Fruit fly (Drosophila melanogaster) whole organism, prepupa: Measurements from ENCODE around the gene Nuak.

ENCODE experiments used
- Blimp-1 ChIP-seq: fragments of 200-800 bp; sonication (Bioruptor generic); optimal IDR thresholded peaks from 3 replicates; lab custom pipeline; 2017; ENCODE audit warnings: missing biosample characterization, missing genetic modification characterization, mild to moderate bottlenecking, moderate library complexity, missing genetic modification reagents
- CG10631 ChIP-seq: fragments of 200-800 bp; sonication (Bioruptor generic); optimal IDR thresholded peaks from 2 replicates; lab custom pipeline; 2016; ENCODE audit warnings: missing biosample characterization, missing genetic modification characterization
- CG10669 ChIP-seq: fragments of 200-800 bp; sonication (Bioruptor generic); optimal IDR thresholded peaks from 3 replicates; lab custom pipeline; 2018; ENCODE audit warnings: missing biosample characterization, mild to moderate bottlenecking, missing genetic modification characterization, moderate library complexity
- CG11294 ChIP-seq: fragments of 200-800 bp; sonication (Bioruptor generic); IDR thresholded peaks from 2 replicates; pipeline ENCODE4 v1.3.6; 2022; ENCODE audit warnings: missing biosample characterization, missing genetic modification characterization
- CG11762 ChIP-seq: fragments of 200-800 bp; sonication (Bioruptor generic); optimal IDR thresholded peaks from 3 replicates; lab custom pipeline; 2016; ENCODE audit warnings: missing biosample characterization, missing genetic modification characterization; ENCODE audit not compliant: insufficient read depth
- CG15336 ChIP-seq: fragments of 200-800 bp; sonication (Bioruptor generic); IDR thresholded peaks from 2 replicates; pipeline ENCODE4 v1.3.6; 2022; ENCODE audit warnings: missing biosample characterization, missing genetic modification characterization
- CG1621 ChIP-seq: fragments of 200-800 bp; sonication (Bioruptor generic); optimal IDR thresholded peaks from 3 replicates; lab custom pipeline; 2018; ENCODE audit warnings: missing biosample characterization, mild to moderate bottlenecking, missing genetic modification characterization
- CG16779 ChIP-seq: fragments of 200-800 bp; sonication (Bioruptor generic); optimal IDR thresholded peaks from 3 replicates; lab custom pipeline; 2017; ENCODE audit warnings: missing biosample characterization, mild to moderate bottlenecking, missing genetic modification characterization
- CG31627 ChIP-seq: fragments of 200-800 bp; sonication (Bioruptor generic); optimal IDR thresholded peaks from 3 replicates; lab custom pipeline; 2016; ENCODE audit warnings: missing biosample characterization, missing genetic modification characterization
- CG32006 ChIP-seq: fragments of 200-800 bp; sonication (Bioruptor generic); optimal IDR thresholded peaks from 3 replicates; lab custom pipeline; 2017; ENCODE audit warnings: missing biosample characterization, mild to moderate bottlenecking, missing genetic modification characterization
- CG34406 ChIP-seq: fragments of 200-800 bp; sonication (Bioruptor generic); optimal IDR thresholded peaks from 3 replicates; lab custom pipeline; 2016; ENCODE audit warnings: missing biosample characterization, missing genetic modification characterization
- CG3919 ChIP-seq: fragments of 200-800 bp; sonication (Bioruptor generic); optimal IDR thresholded peaks from 3 replicates; lab custom pipeline; 2016; ENCODE audit warnings: missing biosample characterization, missing genetic modification characterization
- CG4318 ChIP-seq: fragments of 200-800 bp; sonication (Bioruptor generic); optimal IDR thresholded peaks from 3 replicates; lab custom pipeline; 2017; ENCODE audit warnings: missing biosample characterization, mild to moderate bottlenecking, missing genetic modification characterization
- CG6163 ChIP-seq: fragments of 200-800 bp; sonication (Bioruptor generic); IDR thresholded peaks from 3 replicates; pipeline ENCODE4 v1.3.6; 2022; ENCODE audit warnings: missing biosample characterization, missing genetic modification characterization
- CG6276 ChIP-seq: fragments of 200-800 bp; sonication (Bioruptor generic); optimal IDR thresholded peaks from 2 replicates; lab custom pipeline; 2017; ENCODE audit warnings: missing biosample characterization, mild to moderate bottlenecking, missing genetic modification characterization
- CG6792 ChIP-seq: fragments of 200-800 bp; sonication (Bioruptor generic); optimal IDR thresholded peaks from 3 replicates; lab custom pipeline; 2016; ENCODE audit warnings: missing biosample characterization, missing genetic modification characterization
- CG6808 ChIP-seq: fragments of 200-800 bp; sonication (Bioruptor generic); optimal IDR thresholded peaks from 3 replicates; lab custom pipeline; 2017; ENCODE audit warnings: missing biosample characterization, missing genetic modification characterization, mild to moderate bottlenecking, moderate library complexity, missing genetic modification reagents
- CG6854 ChIP-seq: fragments of 200-800 bp; sonication (Bioruptor generic); optimal IDR thresholded peaks from 2 replicates; lab custom pipeline; 2017; ENCODE audit warnings: missing biosample characterization, mild to moderate bottlenecking, missing genetic modification characterization
- CG7368 ChIP-seq: fragments of 200-800 bp; sonication (Bioruptor generic); optimal IDR thresholded peaks from 3 replicates; lab custom pipeline; 2016; ENCODE audit warnings: missing biosample characterization, missing genetic modification characterization
- CG8119 ChIP-seq: fragments of 200-800 bp; sonication (Bioruptor generic); IDR thresholded peaks from 3 replicates; pipeline ENCODE4 v1.3.6; 2022; ENCODE audit warnings: missing biosample characterization, missing genetic modification characterization
- CG8319 ChIP-seq: fragments of 200-800 bp; sonication (Bioruptor generic); optimal IDR thresholded peaks from 3 replicates; lab custom pipeline; 2016; ENCODE audit warnings: missing biosample characterization, missing genetic modification characterization
- CG9139 ChIP-seq: fragments of 200-800 bp; sonication (Bioruptor generic); optimal IDR thresholded peaks from 3 replicates; lab custom pipeline; 2017; ENCODE audit warnings: missing biosample characterization, mild to moderate bottlenecking, missing genetic modification characterization
- Eip78C ChIP-seq: fragments of 200-800 bp; sonication (Bioruptor generic); peaks from one replicate; lab custom pipeline; 2016; ENCODE audit warnings: missing biosample characterization, missing genetic modification characterization
- Eip93F ChIP-seq: fragments of 200-800 bp; sonication (Bioruptor generic); optimal IDR thresholded peaks from 2 replicates; lab custom pipeline; 2016; ENCODE audit warnings: missing biosample characterization, mild to moderate bottlenecking, missing genetic modification characterization
- Ets21C ChIP-seq: fragments of 200-800 bp; sonication (Bioruptor generic); optimal IDR thresholded peaks from 3 replicates; lab custom pipeline; 2016; ENCODE audit warnings: missing biosample characterization, missing genetic modification characterization
- Ets96B ChIP-seq: fragments of 200-800 bp; optimal IDR thresholded peaks from 2 replicates; lab custom pipeline; 2019; ENCODE audit warnings: missing biosample characterization, mild to moderate bottlenecking, missing genetic modification characterization, moderate library complexity
- Gug ChIP-seq: fragments of 200-800 bp; sonication (Bioruptor generic); IDR thresholded peaks from 2 replicates; pipeline ENCODE4 v1.3.6; 2022; ENCODE audit warnings: missing biosample characterization, missing genetic modification characterization
- Hr38 ChIP-seq: sonication (Bioruptor generic); optimal IDR thresholded peaks from 2 replicates; lab custom pipeline; 2016; ENCODE audit warnings: missing biosample characterization, missing genetic modification characterization
- Hr39 ChIP-seq: fragments of 200-800 bp; sonication (Bioruptor generic); optimal IDR thresholded peaks from 2 replicates; lab custom pipeline; 2016; ENCODE audit warnings: missing biosample characterization, missing genetic modification characterization
- Hr4 ChIP-seq: fragments of 200-800 bp; sonication (Bioruptor generic); optimal IDR thresholded peaks from 3 replicates; lab custom pipeline; 2016; ENCODE audit warnings: missing biosample characterization, missing genetic modification characterization
- Smox ChIP-seq: fragments of 200-800 bp; sonication (Bioruptor generic); optimal IDR thresholded peaks from 3 replicates; lab custom pipeline; 2016; ENCODE audit warnings: missing biosample characterization, missing genetic modification characterization
- Sox102F ChIP-seq: fragments of 200-800 bp; sonication (Bioruptor generic); optimal IDR thresholded peaks from 2 replicates; lab custom pipeline; 2016; ENCODE audit warnings: missing biosample characterization, mild to moderate bottlenecking, missing genetic modification characterization
- Sox14 ChIP-seq: fragments of 200-800 bp; sonication (Bioruptor generic); optimal IDR thresholded peaks from 3 replicates; lab custom pipeline; 2016; ENCODE audit warnings: missing biosample characterization, missing genetic modification characterization
- Sox15 ChIP-seq: fragments of 200-800 bp; sonication (Bioruptor generic); optimal IDR thresholded peaks from 3 replicates; lab custom pipeline; 2016; ENCODE audit warnings: missing biosample characterization, missing genetic modification characterization
- achi ChIP-seq: fragments of 200-800 bp; sonication (Bioruptor generic); optimal IDR thresholded peaks from 3 replicates; lab custom pipeline; 2016; ENCODE audit warnings: missing biosample characterization, missing genetic modification characterization
- acj6 ChIP-seq: fragments of 200-800 bp; sonication (Bioruptor generic); optimal IDR thresholded peaks from 3 replicates; lab custom pipeline; 2016; ENCODE audit warnings: missing biosample characterization, missing genetic modification characterization
- cyc ChIP-seq: fragments of 200-800 bp; sonication (Bioruptor generic); optimal IDR thresholded peaks from 3 replicates; lab custom pipeline; 2016; ENCODE audit warnings: missing biosample characterization, missing genetic modification characterization
- dac ChIP-seq: fragments of 200-800 bp; sonication (Bioruptor generic); optimal IDR thresholded peaks from 2 replicates; lab custom pipeline; 2017; ENCODE audit warnings: missing biosample characterization, mild to moderate bottlenecking, missing genetic modification characterization
- dsx ChIP-seq: fragments of 200-800 bp; optimal IDR thresholded peaks from 3 replicates; lab custom pipeline; 2019; ENCODE audit warnings: missing biosample characterization, mild to moderate bottlenecking, missing genetic modification characterization, moderate library complexity; ENCODE audit not compliant: poor library complexity, severe bottlenecking
- eg ChIP-seq: fragments of 200-800 bp; sonication (Bioruptor generic); IDR thresholded peaks from 3 replicates; pipeline ENCODE4 v1.3.6; 2022; ENCODE audit warnings: missing biosample characterization, missing genetic modification characterization
- esn ChIP-seq: fragments of 200-800 bp; sonication (Bioruptor generic); optimal IDR thresholded peaks from 2 replicates; lab custom pipeline; 2016; ENCODE audit warnings: missing biosample characterization, mild to moderate bottlenecking, missing genetic modification characterization, moderate library complexity
- fd59A ChIP-seq: fragments of 200-800 bp; sonication (Bioruptor generic); optimal IDR thresholded peaks from 2 replicates; lab custom pipeline; 2017; ENCODE audit warnings: missing biosample characterization, mild to moderate bottlenecking, missing genetic modification characterization, missing genetic modification reagents
- fd85E ChIP-seq: fragments of 200-800 bp; sonication (Bioruptor generic); optimal IDR thresholded peaks from 3 replicates; lab custom pipeline; 2016; ENCODE audit warnings: missing biosample characterization, missing genetic modification characterization
- fkh ChIP-seq: fragments of 200-800 bp; sonication (Bioruptor generic); optimal IDR thresholded peaks from 3 replicates; lab custom pipeline; 2017; ENCODE audit warnings: missing biosample characterization, mild to moderate bottlenecking, missing genetic modification characterization, moderate library complexity
- lz ChIP-seq: fragments of 200-800 bp; sonication (Bioruptor generic); optimal IDR thresholded peaks from 3 replicates; lab custom pipeline; 2016; ENCODE audit warnings: missing biosample characterization, missing genetic modification characterization
- net ChIP-seq: fragments of 200-800 bp; sonication (Bioruptor generic); optimal IDR thresholded peaks from 3 replicates; lab custom pipeline; 2016; ENCODE audit warnings: missing biosample characterization, missing genetic modification characterization
- pdm3 ChIP-seq: fragments of 200-800 bp; sonication (Bioruptor generic); optimal IDR thresholded peaks from 3 replicates; lab custom pipeline; 2016; ENCODE audit warnings: missing biosample characterization, missing genetic modification characterization
- salr ChIP-seq, 2 experiments: fragments of 200-800 bp; sonication (Bioruptor generic); optimal IDR thresholded peaks; 3 replicates each; lab custom pipeline; 2016 to 2018; ENCODE audit warnings: missing biosample characterization in 2 of 2, missing genetic modification characterization in 2 of 2, mild to moderate bottlenecking in 1 of 2
- spab ChIP-seq: fragments of 200-800 bp; sonication (Bioruptor generic); optimal IDR thresholded peaks from 2 replicates; lab custom pipeline; 2017; ENCODE audit warnings: missing biosample characterization, mild to moderate bottlenecking, missing genetic modification characterization, missing genetic modification reagents
- svp ChIP-seq: fragments of 200-800 bp; sonication (Bioruptor generic); peaks from one replicate; lab custom pipeline; 2016; ENCODE audit warnings: missing biosample characterization, missing genetic modification characterization
- topi ChIP-seq: fragments of 200-800 bp; sonication (Bioruptor generic); optimal IDR thresholded peaks from 3 replicates; lab custom pipeline; 2016; ENCODE audit warnings: missing biosample characterization, missing genetic modification characterization
- vri ChIP-seq: fragments of 200-800 bp; sonication (Bioruptor generic); optimal IDR thresholded peaks from 3 replicates; lab custom pipeline; 2016; ENCODE audit warnings: missing biosample characterization, mild to moderate bottlenecking, missing genetic modification characterization

The Nuak gene

DNA sequence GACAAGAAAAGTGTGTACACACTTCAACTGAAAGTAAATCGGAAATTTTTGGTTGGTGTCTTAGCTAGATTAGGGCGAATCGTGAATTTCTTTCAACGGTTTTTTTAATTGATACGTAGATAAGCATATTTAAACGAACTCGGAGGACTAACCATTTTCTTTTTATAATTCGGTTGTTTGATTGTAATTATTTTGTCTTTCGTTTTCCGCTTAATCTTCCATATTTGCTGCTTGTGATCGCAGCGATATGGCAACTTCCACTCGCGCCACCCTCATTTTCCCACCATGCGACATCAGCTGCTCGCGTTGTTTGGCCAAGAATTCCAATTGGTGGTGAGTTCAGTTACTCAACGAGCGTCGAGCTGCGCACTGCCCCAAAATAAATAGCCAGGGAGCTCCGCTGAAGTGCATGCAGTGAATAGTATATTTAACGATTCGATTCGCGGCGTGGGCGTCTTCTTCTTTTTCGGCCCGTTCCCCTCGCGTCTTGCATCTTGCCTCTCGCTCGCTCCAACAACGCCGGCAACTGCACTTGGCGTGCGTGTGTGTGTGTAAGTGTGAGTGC, at the start of gene Nuak:
Gene Nuak (plus strand): TSS at position 335 of the 565 bp plus-strand sequence.
- TF ChIP-seq CG34406 (GFP tag; lab: Kevin White, UChicago) (peak; percentile 67), Hr4 (GFP tag; lab: Kevin White, UChicago) (peak; percentile 91), spab (GFP tag; lab: Kevin White, UChicago) (no peak), CG11762 (peak; percentile 53), esn (GFP tag; lab: Kevin White, UChicago) (peak; percentile 87), fd85E (GFP tag; lab: Kevin White, UChicago) (peak; percentile 13), fkh (GFP tag; lab: Kevin White, UChicago) (peak; percentile 63), topi (GFP tag; lab: Kevin White, UChicago) (peak; percentile 90), Sox14 (GFP tag; lab: Kevin White, UChicago) (peak; percentile 90), CG7368 (GFP tag; lab: Kevin White, UChicago) (peak; percentile 88), Sox102F (peak; percentile 77), CG8319 (GFP tag; lab: Kevin White, UChicago) (peak; percentile 75), CG6808 (GFP tag; lab: Kevin White, UChicago) (peak; percentile 16), CG10631 (GFP tag; lab: Kevin White, UChicago) (peak; percentile 89), CG16779 (tag; lab: Kevin White, UChicago) (peak; percentile 56), CG6276 (GFP tag; lab: Kevin White, UChicago) (peak; percentile 93), Blimp-1 (GFP tag; lab: Kevin White, UChicago) (peak; percentile 11), Smox (GFP tag; lab: Kevin White, UChicago) (peak; percentile 86), CG6163 (no peak), Sox15 (peak; percentile 90), CG6792 (peak; percentile 81), CG1621 (tag; lab: Kevin White, UChicago) (peak; percentile 55), net (GFP tag; lab: Kevin White, UChicago) (peak; percentile 78), dsx (GFP tag; lab: Kevin White, UChicago) (peak; percentile 32), Eip93F (GFP tag; lab: Kevin White, UChicago) (peak; percentile 69), Gug (GFP tag; lab: Robert Waterston, UW) (no peak), CG11294 (GFP tag; lab: Robert Waterston, UW) (no peak), dac (peak; percentile 59), Ets21C (GFP tag; lab: Kevin White, UChicago) (peak; percentile 89), CG3919 (GFP tag; lab: Kevin White, UChicago) (peak; percentile 93), eg (GFP tag; lab: Robert Waterston, UW) (no peak), lz (GFP tag; lab: Kevin White, UChicago) (peak; percentile 91), CG31627 (peak; percentile 96), fd59A (peak; percentile 29), Hr39 (peak; percentile 94), CG10669 (GFP tag; lab: Kevin White, UChicago) (peak; percentile 63), Ets96B (tag; lab: Kevin White, UChicago) (peak; percentile 65), pdm3 (GFP tag; lab: Kevin White, UChicago) (peak; percentile 91), CG32006 (peak; percentile 77), acj6 (GFP tag; lab: Kevin White, UChicago) (peak; percentile 84), CG6854 (GFP tag; lab: Kevin White, UChicago) (peak; percentile 69), salr (GFP tag; optimal IDR thresholded peaks at IDR 0.05; lab: Kevin White, UChicago) (peak; percentile 51 to 78), CG15336 (GFP tag; lab: Robert Waterston, UW) (no peak), svp (peak; percentile 96), achi (GFP tag; lab: Kevin White, UChicago) (peak; percentile 85), cyc (GFP tag; lab: Kevin White, UChicago) (peak; percentile 93), CG9139 (GFP tag; lab: Kevin White, UChicago) (peak; percentile 51), CG4318 (GFP tag; lab: Kevin White, UChicago) (peak; percentile 69), CG8119 (no peak), vri (peak; percentile 87), Hr38 (GFP tag; lab: Kevin White, UChicago) (peak; percentile 62), Eip78C (GFP tag; lab: Kevin White, UChicago) (peak; percentile 97)
